Worm (Caenorhabditis elegans): ENCODE results near the gene far-4.

DNA sequence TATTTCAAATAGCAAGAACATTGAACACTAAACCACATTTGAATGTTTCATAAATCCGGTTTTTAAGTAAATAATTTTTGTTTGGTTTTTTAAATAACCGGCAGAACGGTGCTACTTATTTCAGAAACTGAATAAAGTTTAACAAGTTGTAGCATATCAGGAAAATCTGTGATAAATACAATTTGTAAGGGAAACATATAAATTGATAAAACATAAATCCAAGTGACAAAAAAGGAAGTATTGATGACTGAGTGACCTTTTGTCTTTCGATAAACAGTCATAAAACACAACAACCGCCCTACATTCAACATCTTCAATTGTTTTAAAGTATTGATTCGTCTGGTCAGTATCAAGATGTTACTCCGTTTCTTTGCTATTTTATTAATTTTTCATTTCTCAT is 4.2 kb downstream of the far-4 start, which contains the start of gene far-5:
- TF ChIP-seq nhr-237 (tag; optimal IDR thresholded peaks at IDR 0.05) (no peak), lir-3 (tag; optimal IDR thresholded peaks at IDR 0.05; ENCODE audit: poor library complexity) (no peak)

Data from whole organism, L1 larva.